Fruit fly (Drosophila melanogaster) whole organism: ENCODE data around the gene alphaKap4.

ENCODE experiments used
- CG8478 ChIP-seq: fragments of >200 bp; optimal IDR thresholded peaks from 2 replicates; lab custom pipeline; 2018; ENCODE audit warnings: inconsistent platforms
- Dll ChIP-seq: fragments of >200 bp; optimal IDR thresholded peaks from 2 replicates; lab custom pipeline; 2017
- EcR ChIP-seq, 2 experiments: fragments of >200 bp; optimal IDR thresholded peaks; 2 replicates each; lab custom pipeline; 2017; ENCODE audit warnings: missing biosample characterization in 2 of 2, missing genetic modification characterization in 2 of 2, missing genetic modification reagents in 2 of 2
- pan ChIP-seq: fragments of >200 bp; optimal IDR thresholded peaks from 2 replicates; lab custom pipeline; 2017
- psq ChIP-seq: fragments of >200 bp; optimal IDR thresholded peaks from 2 replicates; lab custom pipeline; 2017
- usp ChIP-seq: fragments of >200 bp; optimal IDR thresholded peaks from 2 replicates; lab custom pipeline; 2017; ENCODE audit warnings: missing biosample characterization, missing genetic modification characterization, mixed read lengths

The alphaKap4 gene

dm6 chr3L:6010921-6011320, at the start of gene alphaKap4:
Gene alphaKap4, minus strand, starts transcription at chr3L:6011021.
- TF ChIP-seq usp (GFP tag; lab: Kevin White, UChicago): no peak

DNA sequence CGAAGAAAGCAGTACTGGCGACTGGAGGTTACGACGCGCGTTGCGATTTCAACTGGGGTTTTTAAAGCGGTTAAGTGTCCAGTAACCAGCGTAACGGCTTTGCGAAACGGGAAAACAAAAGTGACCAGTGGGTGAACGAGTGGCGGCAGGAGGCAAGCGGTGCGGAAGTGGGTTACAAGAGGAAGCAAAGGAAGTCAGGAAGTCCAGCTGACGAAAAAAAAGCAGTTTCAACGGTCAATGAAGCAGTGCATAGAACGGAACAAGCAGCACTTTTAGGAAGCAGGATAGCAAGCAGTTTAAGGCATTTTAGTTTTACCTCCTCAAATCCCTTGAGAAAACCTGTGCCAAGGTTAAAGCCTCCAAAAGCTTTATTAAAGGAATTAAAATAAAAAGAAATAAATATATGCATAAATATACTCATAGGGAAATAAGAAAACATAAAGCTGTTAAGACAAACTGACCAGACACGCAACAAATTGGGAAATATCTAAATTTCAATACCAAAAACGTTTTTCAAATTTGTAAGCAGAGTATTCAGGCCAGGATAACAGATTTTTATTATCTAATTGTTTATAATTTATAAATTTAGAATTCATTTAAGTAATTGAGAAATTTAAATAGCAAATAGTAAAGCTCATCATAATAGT, 48.4 kb upstream of the alphaKap4 start, which contains the start of gene CG6592:
Gene CG6592, plus strand, starts transcription at position 597 of the 647 bp plus-strand sequence.
- TF ChIP-seq pan (no peak), Dll (lab: Kevin White, UChicago) (no peak), psq (lab: Kevin White, UChicago) (no peak), CG8478 (lab: Kevin White, UChicago) (no peak), EcR (GFP tag; optimal IDR thresholded peaks at IDR 0.05; lab: Kevin White, UChicago) (no peak), usp (GFP tag; lab: Kevin White, UChicago) (no peak)

- TF ChIP-seq psq (lab: Kevin White, UChicago) (no peak), pan (no peak), EcR (GFP tag; optimal IDR thresholded peaks at IDR 0.05; lab: Kevin White, UChicago) (no peak), CG8478 (lab: Kevin White, UChicago) (no peak), usp (GFP tag; lab: Kevin White, UChicago) (no peak), Dll (lab: Kevin White, UChicago) (no peak)
Measured at dm6 chr3L:6054803-6055202, 44.0 kb upstream of the alphaKap4 start, which contains the start of gene tant. Gene tant, plus strand, starts transcription at chr3L:6055136.

dm6 chr3L:6054343-6054742, 43.5 kb upstream of the alphaKap4 start, which contains the start of gene Jon65Ai:
Gene Jon65Ai, minus strand, starts transcription at chr3L:6054443.
- no peak for TF ChIP-seq Dll (lab: Kevin White, UChicago)
- TF ChIP-seq psq (lab: Kevin White, UChicago): no peak
- no peak for TF ChIP-seq usp (GFP tag; lab: Kevin White, UChicago)
- TF ChIP-seq EcR (GFP tag; optimal IDR thresholded peaks at IDR 0.05; lab: Kevin White, UChicago): no peak
- no peak for TF ChIP-seq pan
- no peak for TF ChIP-seq CG8478 (lab: Kevin White, UChicago)

dm6 chr3L:6052021-6052420, 41.2 kb upstream of the alphaKap4 start, which contains the start of gene Jon65Aii:
Gene Jon65Aii, plus strand, starts transcription at chr3L:6052321.
- no peak for TF ChIP-seq pan
- TF ChIP-seq psq (lab: Kevin White, UChicago): no peak

dm6 chr3L:6050230-6050807, 39.5 kb upstream of the alphaKap4 start, which contains the start of gene Jon65Aiii:
Gene Jon65Aiii, plus strand, starts transcription at chr3L:6050757.
- TF ChIP-seq Dll (lab: Kevin White, UChicago) (no peak), pan (no peak), CG8478 (lab: Kevin White, UChicago) (no peak), EcR (GFP tag; optimal IDR thresholded peaks at IDR 0.05; lab: Kevin White, UChicago) (no peak), usp (GFP tag; lab: Kevin White, UChicago) (no peak), psq (lab: Kevin White, UChicago) (no peak)

dm6 chr3L:6038720-6039205, 27.9 kb upstream of the alphaKap4 start, which contains the start of gene Jon65Aiv:
Gene Jon65Aiv, plus strand, starts transcription at chr3L:6039155.
- TF ChIP-seq usp (GFP tag; lab: Kevin White, UChicago): no peak
- TF ChIP-seq pan: no peak
- TF ChIP-seq EcR (GFP tag; optimal IDR thresholded peaks at IDR 0.05; lab: Kevin White, UChicago): no peak
- no peak for TF ChIP-seq Dll (lab: Kevin White, UChicago)
- TF ChIP-seq CG8478 (lab: Kevin White, UChicago): no peak
- TF ChIP-seq psq (lab: Kevin White, UChicago): no peak

- no peak for TF ChIP-seq Dll (lab: Kevin White, UChicago)
- TF ChIP-seq CG8478 (lab: Kevin White, UChicago): no peak
- no peak for TF ChIP-seq usp (GFP tag; lab: Kevin White, UChicago)
- no peak for TF ChIP-seq EcR (GFP tag; optimal IDR thresholded peaks at IDR 0.05; lab: Kevin White, UChicago)
- no peak for TF ChIP-seq psq (lab: Kevin White, UChicago)
- no peak for TF ChIP-seq pan
Measured at dm6 chr3L:6036811-6037210, 26.0 kb upstream of the alphaKap4 start, which contains the start of gene CG6462. Gene CG6462, plus strand, starts transcription at chr3L:6037111.

- TF ChIP-seq EcR (GFP tag; optimal IDR thresholded peaks at IDR 0.05; lab: Kevin White, UChicago) (no peak), Dll (lab: Kevin White, UChicago) (no peak), psq (lab: Kevin White, UChicago) (no peak)
Measured at dm6 chr3L:6036141-6036540, 25.3 kb upstream of the alphaKap4 start.

dm6 chr3L:6034916-6035315, 24.1 kb upstream of the alphaKap4 start, which contains the start of gene yip7:
Gene yip7, plus strand, starts transcription at chr3L:6035216.
- TF ChIP-seq CG8478 (lab: Kevin White, UChicago): no peak
- TF ChIP-seq pan: no peak
- no peak for TF ChIP-seq Dll (lab: Kevin White, UChicago)
- TF ChIP-seq psq (lab: Kevin White, UChicago): no peak
- no peak for TF ChIP-seq usp (GFP tag; lab: Kevin White, UChicago)
- TF ChIP-seq EcR (GFP tag; optimal IDR thresholded peaks at IDR 0.05; lab: Kevin White, UChicago): no peak

DNA sequence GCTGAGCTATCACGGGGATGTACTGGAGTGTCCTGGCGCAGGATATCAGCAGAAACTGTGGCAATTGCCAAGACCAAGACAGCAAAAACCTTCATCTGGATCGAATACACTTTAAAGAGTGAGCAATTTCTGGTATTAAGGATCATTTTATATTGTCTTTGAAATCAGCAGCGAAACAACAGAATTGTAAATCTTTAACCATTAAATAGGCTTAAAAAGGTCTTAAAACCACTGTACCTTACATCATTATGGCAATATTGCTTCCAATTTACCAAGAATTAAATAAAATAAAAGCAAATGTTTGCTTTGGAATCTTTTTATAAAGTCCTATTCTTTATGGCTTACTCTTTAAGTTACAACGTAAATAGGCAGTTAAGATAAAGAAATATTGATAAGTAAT, 23.7 kb upstream of the alphaKap4 start, which contains the start of gene CG10477:
Gene CG10477, minus strand, starts transcription at position 101 of the 400 bp plus-strand sequence.
- TF ChIP-seq usp (GFP tag; lab: Kevin White, UChicago): no peak
- TF ChIP-seq pan: no peak

DNA sequence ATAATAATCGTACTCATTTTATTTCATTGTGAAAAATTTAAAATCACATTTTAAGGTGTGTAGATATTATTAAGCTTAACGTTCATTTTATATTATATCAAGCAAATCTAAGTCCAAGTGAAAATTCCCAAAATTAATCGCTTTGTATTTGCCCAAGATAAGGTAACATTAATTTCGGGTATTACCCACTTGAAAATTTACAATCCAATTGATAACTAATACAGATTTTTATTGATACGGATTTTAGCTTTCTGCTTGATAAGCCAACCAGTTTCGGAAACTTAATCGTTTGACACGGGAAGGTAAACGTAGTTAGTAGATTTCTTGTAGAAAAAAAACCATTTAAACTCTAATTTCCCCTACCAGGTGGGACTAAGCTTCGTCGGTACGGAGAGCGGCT, 22.2 kb upstream of the alphaKap4 start:
- TF ChIP-seq usp (GFP tag; lab: Kevin White, UChicago): no peak
- TF ChIP-seq CG8478 (lab: Kevin White, UChicago): no peak
- no peak for TF ChIP-seq pan
- no peak for TF ChIP-seq EcR (GFP tag; optimal IDR thresholded peaks at IDR 0.05; lab: Kevin White, UChicago)
- no peak for TF ChIP-seq psq (lab: Kevin White, UChicago)
- TF ChIP-seq Dll (lab: Kevin White, UChicago): no peak
